Fruit fly (Drosophila melanogaster) whole organism, embryonic: ENCODE measurements around the gene CG2794.

Source experiments
- CG10431 ChIP-seq: fragments of 200-800 bp; sonication (Bioruptor generic); optimal IDR thresholded peaks from 3 replicates; lab custom pipeline; 2018; ENCODE audit warnings: missing biosample characterization, mild to moderate bottlenecking, missing genetic modification characterization
- CG10979 ChIP-seq: fragments of 200-800 bp; sonication (Bioruptor generic); optimal IDR thresholded peaks from 2 replicates; lab custom pipeline; 2018; ENCODE audit warnings: missing biosample characterization, mild to moderate bottlenecking, missing genetic modification characterization, moderate library complexity
- CG13123 ChIP-seq: fragments of 200-800 bp; sonication (Bioruptor generic); optimal IDR thresholded peaks from 2 replicates; lab custom pipeline; 2016; ENCODE audit warnings: missing biosample characterization, missing genetic modification characterization
- CG13775 ChIP-seq: fragments of 200-800 bp; sonication (Bioruptor generic); optimal IDR thresholded peaks from 3 replicates; lab custom pipeline; 2017; ENCODE audit warnings: missing biosample characterization, mild to moderate bottlenecking, missing genetic modification characterization
- CG15073 ChIP-seq: fragments of 200-800 bp; sonication (Bioruptor generic); optimal IDR thresholded peaks from 2 replicates; lab custom pipeline; 2016; ENCODE audit warnings: missing biosample characterization, missing genetic modification characterization
- CG16863 ChIP-seq: fragments of 200-800 bp; sonication (Bioruptor generic); optimal IDR thresholded peaks from 3 replicates; lab custom pipeline; 2016; ENCODE audit warnings: missing biosample characterization, missing genetic modification characterization
- CG17829 ChIP-seq: fragments of 200-800 bp; optimal IDR thresholded peaks from 2 replicates; lab custom pipeline; 2019; ENCODE audit warnings: missing biosample characterization, mild to moderate bottlenecking, missing genetic modification characterization, moderate library complexity
- CG2129 ChIP-seq: fragments of 200-800 bp; sonication (Bioruptor generic); IDR thresholded peaks from 2 replicates; pipeline ENCODE4 v1.3.6; 2022; ENCODE audit warnings: missing biosample characterization, missing genetic modification characterization; ENCODE audit not compliant: partially characterized antibody
- CG2875 ChIP-seq: fragments of 200-800 bp; sonication (Bioruptor generic); optimal IDR thresholded peaks from 2 replicates; lab custom pipeline; 2017; ENCODE audit warnings: missing biosample characterization, mild to moderate bottlenecking, missing genetic modification characterization, missing genetic modification reagents
- CG30020 ChIP-seq: fragments of 200-800 bp; optimal IDR thresholded peaks from 2 replicates; lab custom pipeline; 2019; ENCODE audit warnings: missing biosample characterization, mild to moderate bottlenecking, missing genetic modification characterization, moderate library complexity
- CG31365 ChIP-seq: fragments of 200-800 bp; sonication (Bioruptor generic); optimal IDR thresholded peaks from 2 replicates; lab custom pipeline; 2018; ENCODE audit warnings: missing biosample characterization, mild to moderate bottlenecking, missing genetic modification characterization
- CG3995 ChIP-seq: fragments of 200-800 bp; sonication (Bioruptor generic); optimal IDR thresholded peaks from 3 replicates; lab custom pipeline; 2016; ENCODE audit warnings: missing biosample characterization, missing genetic modification characterization
- CG4282 ChIP-seq: fragments of 200-800 bp; sonication (Bioruptor generic); optimal IDR thresholded peaks from 2 replicates; lab custom pipeline; 2016; ENCODE audit warnings: missing biosample characterization, missing genetic modification characterization
- CG4360 ChIP-seq: fragments of 200-800 bp; sonication (Bioruptor generic); IDR thresholded peaks from 2 replicates; pipeline ENCODE4 v1.3.6; 2022; ENCODE audit warnings: missing biosample characterization, missing genetic modification characterization
- CG4854 ChIP-seq: fragments of 200-800 bp; sonication (Bioruptor generic); optimal IDR thresholded peaks from 2 replicates; lab custom pipeline; 2016; ENCODE audit warnings: missing biosample characterization, missing genetic modification characterization, inconsistent platforms
- CG7839 ChIP-seq: fragments of 200-800 bp; sonication (Bioruptor generic); optimal IDR thresholded peaks from 3 replicates; lab custom pipeline; 2018; ENCODE audit warnings: missing biosample characterization, mild to moderate bottlenecking, missing genetic modification characterization, moderate library complexity
- CG9215 ChIP-seq: fragments of 200-800 bp; sonication (Bioruptor generic); IDR thresholded peaks from 2 replicates; pipeline ENCODE4 v1.3.6; 2022; ENCODE audit warnings: missing biosample characterization, missing genetic modification characterization
- Hr39 ChIP-seq: fragments of >200 bp; optimal IDR thresholded peaks from 2 replicates; lab custom pipeline; 2017
- Hr78 ChIP-seq, 2 experiments: fragments of 200-800 bp in 1 of 2; fragments of >200 bp in 1 of 2; sonication (Bioruptor generic) in 1 of 2; optimal IDR thresholded peaks; 2 replicates each; lab custom pipeline; 2017 to 2019; ENCODE audit warnings: missing biosample characterization in 2 of 2, missing genetic modification characterization in 2 of 2, mild to moderate bottlenecking in 1 of 2, moderate library complexity in 1 of 2
- Lhr ChIP-seq: fragments of 200-800 bp; sonication (Bioruptor generic); optimal IDR thresholded peaks from 3 replicates; lab custom pipeline; 2017; ENCODE audit warnings: mild to moderate bottlenecking, missing biosample characterization, missing genetic modification reagents, missing genetic modification characterization
- Mad ChIP-seq: fragments of 200-800 bp; sonication (Bioruptor generic); optimal IDR thresholded peaks from 2 replicates; lab custom pipeline; 2016; ENCODE audit warnings: missing biosample characterization, missing genetic modification characterization
- Meics ChIP-seq: fragments of 200-800 bp; sonication (Bioruptor generic); optimal IDR thresholded peaks from 2 replicates; lab custom pipeline; 2017; ENCODE audit warnings: missing biosample characterization, mild to moderate bottlenecking, missing genetic modification characterization
- Opbp ChIP-seq: fragments of 200-800 bp; sonication (Bioruptor generic); IDR thresholded peaks from 3 replicates; pipeline ENCODE4 v1.3.6; 2022; ENCODE audit warnings: missing biosample characterization, missing genetic modification characterization; ENCODE audit not compliant: partially characterized antibody
- Sin3A ChIP-seq: fragments of >200 bp; optimal IDR thresholded peaks from 2 replicates; lab custom pipeline; 2018
- Sry-β ChIP-seq: fragments of 200-800 bp; sonication (Bioruptor generic); optimal IDR thresholded peaks from 2 replicates; lab custom pipeline; 2018; ENCODE audit warnings: missing biosample characterization, mild to moderate bottlenecking, missing genetic modification characterization, moderate library complexity
- Ssrp ChIP-seq: fragments of 200-800 bp; sonication (Bioruptor generic); optimal IDR thresholded peaks from 2 replicates; lab custom pipeline; 2018; ENCODE audit warnings: missing biosample characterization, mild to moderate bottlenecking, missing genetic modification characterization, moderate library complexity
- Vsx1 ChIP-seq: fragments of 200-800 bp; sonication (Bioruptor generic); optimal IDR thresholded peaks from 2 replicates; lab custom pipeline; 2017; ENCODE audit warnings: missing biosample characterization, mild to moderate bottlenecking, missing genetic modification characterization, missing genetic modification reagents
- dm ChIP-seq: fragments of 200-800 bp; sonication (Bioruptor generic); optimal IDR thresholded peaks from 3 replicates; lab custom pipeline; 2016; ENCODE audit warnings: missing biosample characterization, missing genetic modification characterization
- dmrt11E ChIP-seq: fragments of 200-800 bp; sonication (Bioruptor generic); optimal IDR thresholded peaks from 3 replicates; lab custom pipeline; 2018; ENCODE audit warnings: missing biosample characterization, mild to moderate bottlenecking, missing genetic modification characterization, moderate library complexity
- dmrt99B ChIP-seq: fragments of 200-800 bp; sonication (Bioruptor generic); optimal IDR thresholded peaks from 2 replicates; lab custom pipeline; 2018; ENCODE audit warnings: missing biosample characterization, mild to moderate bottlenecking, missing genetic modification characterization, moderate library complexity
- en ChIP-seq: fragments of 200-800 bp; sonication (Bioruptor generic); optimal IDR thresholded peaks from 2 replicates; lab custom pipeline; 2016; ENCODE audit warnings: missing biosample characterization, missing genetic modification characterization
- eve ChIP-seq, 2 experiments: fragments of >200 bp; optimal IDR thresholded peaks; 2 replicates each; lab custom pipeline; 2017; ENCODE audit warnings: missing biosample characterization in 2 of 2, missing genetic modification characterization in 2 of 2
- fu2 ChIP-seq: fragments of 200-800 bp; sonication (Bioruptor generic); optimal IDR thresholded peaks from 2 replicates; lab custom pipeline; 2016; ENCODE audit warnings: missing biosample characterization, missing genetic modification characterization
- ham ChIP-seq: fragments of 200-800 bp; sonication (Bioruptor generic); IDR thresholded peaks from 2 replicates; pipeline ENCODE4 v1.3.6; 2022; ENCODE audit warnings: missing biosample characterization, missing genetic modification characterization
- hbn ChIP-seq: fragments of 200-800 bp; sonication (Bioruptor generic); IDR thresholded peaks from 2 replicates; pipeline ENCODE4 v1.3.6; 2022; ENCODE audit warnings: missing biosample characterization, missing genetic modification characterization; ENCODE audit not compliant: partially characterized antibody
- ind ChIP-seq: fragments of 200-800 bp; sonication (Bioruptor generic); optimal IDR thresholded peaks from 3 replicates; lab custom pipeline; 2016; ENCODE audit warnings: missing biosample characterization, missing genetic modification characterization
- jumu ChIP-seq: fragments of 200-800 bp; sonication (Bioruptor generic); optimal IDR thresholded peaks from 3 replicates; lab custom pipeline; 2016; ENCODE audit warnings: missing biosample characterization, missing genetic modification characterization
- knrl ChIP-seq: fragments of 200-800 bp; sonication (Bioruptor generic); IDR thresholded peaks from 3 replicates; pipeline ENCODE4 v1.3.6; 2022; ENCODE audit warnings: missing biosample characterization, missing genetic modification characterization; ENCODE audit not compliant: partially characterized antibody
- lola ChIP-seq, 3 experiments: fragments of >200 bp in 2 of 3; fragments of 200-800 bp in 1 of 3; sonication (Bioruptor generic) in 1 of 3; optimal IDR thresholded peaks; 2 replicates each; lab custom pipeline; 2017 to 2019; ENCODE audit warnings: missing biosample characterization in 3 of 3, missing genetic modification characterization in 3 of 3, mild to moderate bottlenecking in 1 of 3, moderate library complexity in 1 of 3
- nerfin-2 ChIP-seq: fragments of 200-800 bp; sonication (Bioruptor generic); IDR thresholded peaks from 2 replicates; pipeline ENCODE4 v1.3.6; 2022; ENCODE audit warnings: missing biosample characterization, missing genetic modification characterization; ENCODE audit not compliant: partially characterized antibody
- phol ChIP-seq: fragments of 200-800 bp; sonication (Bioruptor generic); optimal IDR thresholded peaks from 3 replicates; lab custom pipeline; 2018; ENCODE audit warnings: missing biosample characterization, mild to moderate bottlenecking, missing genetic modification characterization, moderate library complexity
- pros ChIP-seq: fragments of 200-800 bp; sonication (Bioruptor generic); optimal IDR thresholded peaks from 3 replicates; lab custom pipeline; 2019; ENCODE audit warnings: missing biosample characterization, mild to moderate bottlenecking, missing genetic modification characterization, moderate library complexity
- pzg ChIP-seq: fragments of 200-800 bp; sonication (Bioruptor generic); optimal IDR thresholded peaks from 3 replicates; lab custom pipeline; 2018; ENCODE audit warnings: missing biosample characterization, mild to moderate bottlenecking, missing genetic modification characterization, moderate library complexity
- sc ChIP-seq, 3 experiments: fragments of >200 bp in 2 of 3; fragments of 200-800 bp in 1 of 3; sonication (Bioruptor generic) in 1 of 3; optimal IDR thresholded peaks; 2 replicates in 2 of 3; 3 replicates in 1 of 3; lab custom pipeline; 2017; ENCODE audit warnings: mild to moderate bottlenecking in 1 of 3, missing biosample characterization in 1 of 3, missing genetic modification characterization in 1 of 3, missing genetic modification reagents in 1 of 3
- sd ChIP-seq: fragments of 200-800 bp; sonication (Bioruptor generic); optimal IDR thresholded peaks from 3 replicates; lab custom pipeline; 2018; ENCODE audit warnings: missing biosample characterization, mild to moderate bottlenecking, missing genetic modification characterization, moderate library complexity
- seq ChIP-seq: fragments of 200-800 bp; sonication (Bioruptor generic); IDR thresholded peaks from 2 replicates; pipeline ENCODE4 v1.3.6; 2022; ENCODE audit warnings: missing biosample characterization, missing genetic modification characterization
- slbo ChIP-seq: fragments of 200-800 bp; sonication (Bioruptor generic); IDR thresholded peaks from 2 replicates; pipeline ENCODE4 v1.3.6; 2022; ENCODE audit warnings: missing biosample characterization, missing genetic modification characterization
- so ChIP-seq: fragments of 200-800 bp; sonication (Bioruptor generic); IDR thresholded peaks from 3 replicates; pipeline ENCODE4 v1.3.6; 2022; ENCODE audit warnings: missing biosample characterization, missing genetic modification characterization

The CG2794 gene

DNA sequence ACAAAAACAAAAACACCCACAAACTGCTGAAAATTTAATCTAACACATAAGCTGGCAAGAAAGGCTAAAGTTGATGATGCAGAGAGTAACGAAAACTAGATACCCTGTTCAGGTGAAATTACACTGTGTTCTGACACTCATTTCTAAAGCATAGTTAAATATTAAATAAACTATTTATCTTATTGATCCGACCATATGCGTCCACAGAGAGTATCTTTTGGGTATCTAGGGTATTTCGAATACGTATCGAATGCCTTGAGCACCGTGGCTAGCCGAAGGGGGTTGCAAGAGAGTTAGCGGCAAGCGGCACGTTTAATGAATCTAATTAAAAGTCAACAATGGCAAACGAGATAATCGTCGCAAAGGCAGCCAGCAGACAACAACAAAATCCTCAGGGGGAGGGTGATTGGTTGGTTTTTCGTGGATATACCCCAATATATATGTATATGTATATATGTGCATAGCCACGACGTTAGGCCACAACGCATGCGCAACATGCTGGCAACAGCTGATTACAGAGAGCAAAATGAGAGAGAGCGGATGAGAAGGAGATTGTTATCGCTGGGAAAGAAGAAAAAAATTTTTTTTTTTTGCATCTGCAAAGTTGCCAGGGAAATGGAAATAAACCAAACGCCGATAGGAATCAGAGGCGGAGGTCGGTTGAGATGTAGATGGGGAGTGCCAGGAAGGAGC lies 41.9 kb upstream of the CG2794 start (continued):
- TF ChIP-seq fu2 (GFP tag; lab: Kevin White, UChicago) (no peak), Sry-β (GFP tag; lab: Kevin White, UChicago) (no peak), Opbp (GFP tag; lab: Robert Waterston, UW) (no peak), slbo (GFP tag; lab: Robert Waterston, UW) (peak; percentile 66), jumu (GFP tag; lab: Kevin White, UChicago) (peak; percentile 48), ind (GFP tag; lab: Kevin White, UChicago) (peak; percentile 82), CG4854 (GFP tag; lab: Kevin White, UChicago) (no peak), Ssrp (tag; lab: Kevin White, UChicago) (peak; percentile 69), CG10979 (tag; lab: Kevin White, UChicago) (peak; percentile 88), CG4282 (GFP tag; lab: Kevin White, UChicago) (no peak), CG16863 (GFP tag; lab: Kevin White, UChicago) (peak; percentile 65), phol (peak; percentile 88), Vsx1 (GFP tag; lab: Kevin White, UChicago) (peak; percentile 58), CG7839 (peak; percentile 83), Sin3A (lab: Kevin White, UChicago) (no peak), seq (GFP tag; lab: Robert Waterston, UW) (peak; percentile 69), CG13123 (GFP tag; lab: Kevin White, UChicago) (peak; percentile 66), CG15073 (GFP tag; lab: Kevin White, UChicago) (peak; percentile 32), CG13775 (GFP tag; lab: Kevin White, UChicago) (peak; percentile 47), CG10431 (no peak), Mad (GFP tag; lab: Kevin White, UChicago) (peak; percentile 18), hbn (no peak), ham (GFP tag; lab: Robert Waterston, UW) (no peak), CG2875 (GFP tag; lab: Kevin White, UChicago) (peak; percentile 65), CG30020 (tag; lab: Kevin White, UChicago) (no peak), CG2129 (GFP tag; lab: Robert Waterston, UW) (no peak), CG9215 (peak; percentile 47), CG3995 (GFP tag; lab: Kevin White, UChicago) (no peak), Meics (GFP tag; lab: Kevin White, UChicago) (peak; percentile 70), dmrt11E (tag; lab: Kevin White, UChicago) (peak; percentile 90), so (GFP tag; lab: Robert Waterston, UW) (peak; percentile 84), Hr78 (GFP tag; optimal IDR thresholded peaks at IDR 0.05; lab: Kevin White, UChicago) (peak in 1 of 2 experiments; percentile 33), dmrt99B (tag; lab: Kevin White, UChicago) (peak; percentile 90), sd (tag; lab: Kevin White, UChicago) (no peak), eve (GFP tag; optimal IDR thresholded peaks at IDR 0.05; lab: Kevin White, UChicago) (peak in 1 of 2 experiments; percentile 87), Hr39 (lab: Kevin White, UChicago) (no peak), lola (GFP tag; optimal IDR thresholded peaks at IDR 0.05; lab: Kevin White, UChicago) (peak in 1 of 3 experiments; percentile 70), sc (optimal IDR thresholded peaks at IDR 0.05; lab: Kevin White, UChicago) (no peak), sc (GFP tag; optimal IDR thresholded peaks at IDR 0.05; lab: Kevin White, UChicago) (peak; percentile 73), en (GFP tag; lab: Kevin White, UChicago) (no peak), dm (GFP tag; lab: Kevin White, UChicago) (no peak), Lhr (GFP tag; lab: Kevin White, UChicago) (peak; percentile 32), CG31365 (tag; lab: Kevin White, UChicago) (peak; percentile 56), nerfin-2 (no peak), pzg (GFP tag; lab: Kevin White, UChicago) (no peak), knrl (GFP tag; lab: Robert Waterston, UW) (no peak), pros (GFP tag; lab: Kevin White, UChicago) (peak; percentile 87), CG17829 (peak; percentile 88), CG4360 (GFP tag; lab: Robert Waterston, UW) (peak; percentile 56; the same call in 1 of the 2 replicates)
